Worm (Caenorhabditis elegans) whole organism, L1 larva: ENCODE results near the gene tac-1.

Experiments used
- C34B4.2 ChIP-seq: sonication (generic microtip); optimal IDR thresholded peaks from 2 replicates; lab custom pipeline; 2017; ENCODE audit warnings: mild to moderate bottlenecking, missing genetic modification characterization, missing compliant biosample characterization
- Y116A8C.19 ChIP-seq: sonication (generic microtip); optimal IDR thresholded peaks from 2 replicates; lab custom pipeline; 2016; ENCODE audit warnings: missing compliant biosample characterization, missing genetic modification characterization, borderline replicate concordance
- aly-2 ChIP-seq: fragments of 150-350 bp; optimal IDR thresholded peaks from 2 replicates; lab custom pipeline; 2014; ENCODE audit warnings: missing biosample characterization, missing genetic modification characterization
- ama-1 ChIP-seq: fragments of 150-350 bp; optimal IDR thresholded peaks from 2 replicates; lab custom pipeline; 2014
- blmp-1 ChIP-seq: fragments of 150-350 bp; optimal IDR thresholded peaks from 2 replicates; lab custom pipeline; 2014; ENCODE audit warnings: missing biosample characterization, missing genetic modification characterization
- ceh-8 ChIP-seq: fragments of 200-800 bp; sonication (Bioruptor generic); optimal IDR thresholded peaks from 2 replicates; lab custom pipeline; 2018; ENCODE audit warnings: mild to moderate bottlenecking, missing genetic modification characterization, moderate library complexity, missing compliant biosample characterization
- ceh-82 ChIP-seq, 3 experiments: fragments of 150-350 bp in 1 of 3; sonication (generic microtip) in 2 of 3; optimal IDR thresholded peaks; 2 replicates each; lab custom pipeline; 2014 to 2017; ENCODE audit warnings: missing biosample characterization in 3 of 3, missing genetic modification characterization in 3 of 3
- ces-1 ChIP-seq: fragments of 150-350 bp; optimal IDR thresholded peaks from 2 replicates; lab custom pipeline; 2014; ENCODE audit warnings: missing biosample characterization, missing genetic modification reagents, missing genetic modification characterization
- efl-1 ChIP-seq, 4 experiments: fragments of 150-350 bp; optimal IDR thresholded peaks in 3 of 4; peaks in 1 of 4; 1 replicate in 1 of 4; 2 replicates in 3 of 4; lab custom pipeline; 2014; ENCODE audit warnings: missing biosample characterization in 2 of 4, missing genetic modification characterization in 2 of 4, missing genetic modification reagents in 2 of 4
- egl-27 ChIP-seq, 2 experiments: fragments of 150-350 bp in 1 of 2; sonication (generic microtip); optimal IDR thresholded peaks; 3 replicates each; lab custom pipeline; 2017 to 2018; ENCODE audit warnings: missing biosample characterization in 2 of 2, missing genetic modification characterization in 2 of 2, missing genetic modification reagents in 2 of 2
- elt-2 ChIP-seq: sonication (generic microtip); optimal IDR thresholded peaks from 2 replicates; lab custom pipeline; 2016; ENCODE audit warnings: missing genetic modification characterization, mild to moderate bottlenecking, inconsistent platforms, missing compliant biosample characterization, missing genetic modification reagents
- ets-5 ChIP-seq: fragments of 200-800 bp; sonication (Bioruptor generic); IDR thresholded peaks from 2 replicates; pipeline ENCODE4 v1.3.6; 2022; ENCODE audit warnings: missing genetic modification characterization, missing compliant biosample characterization
- fkh-10 ChIP-seq: sonication (generic microtip); optimal IDR thresholded peaks from 2 replicates; lab custom pipeline; 2017; ENCODE audit warnings: missing biosample characterization, missing genetic modification reagents, missing genetic modification characterization
- fkh-4 ChIP-seq: sonication (generic microtip); optimal IDR thresholded peaks from 2 replicates; lab custom pipeline; 2016; ENCODE audit warnings: missing compliant biosample characterization, missing genetic modification characterization, borderline replicate concordance
- fkh-8 ChIP-seq: sonication (generic microtip); optimal IDR thresholded peaks from 2 replicates; lab custom pipeline; 2016; ENCODE audit warnings: mild to moderate bottlenecking, missing genetic modification characterization, missing compliant biosample characterization
- fos-1 ChIP-seq: fragments of 150-350 bp; optimal IDR thresholded peaks from 2 replicates; lab custom pipeline; 2014; ENCODE audit warnings: missing biosample characterization, missing genetic modification characterization
- hlh-17 ChIP-seq: fragments of 200-800 bp; sonication (Bioruptor generic); optimal IDR thresholded peaks from 2 replicates; lab custom pipeline; 2018; ENCODE audit warnings: missing genetic modification characterization, mild to moderate bottlenecking, missing compliant biosample characterization, moderate library complexity, borderline replicate concordance
- hlh-4 ChIP-seq: sonication (generic microtip); optimal IDR thresholded peaks from 2 replicates; lab custom pipeline; 2016; ENCODE audit warnings: mild to moderate bottlenecking, missing genetic modification characterization, missing compliant biosample characterization
- isw-1 ChIP-seq: fragments of 200-800 bp; sonication (Bioruptor generic); IDR thresholded peaks from 2 replicates; pipeline ENCODE4 v1.3.6; 2022; ENCODE audit warnings: missing genetic modification characterization, missing compliant biosample characterization
- lin-13 ChIP-seq: fragments of 150-350 bp; optimal IDR thresholded peaks from 2 replicates; lab custom pipeline; 2014; ENCODE audit warnings: missing biosample characterization, missing genetic modification reagents, missing genetic modification characterization
- lin-14 ChIP-seq: fragments of 200-800 bp; sonication (Bioruptor generic); optimal IDR thresholded peaks from 2 replicates; lab custom pipeline; 2018; ENCODE audit warnings: mild to moderate bottlenecking, missing genetic modification characterization, moderate library complexity, missing compliant biosample characterization
- lin-39 ChIP-seq: fragments of 150-350 bp; optimal IDR thresholded peaks from 2 replicates; lab custom pipeline; 2014; ENCODE audit warnings: missing biosample characterization, missing genetic modification reagents, missing genetic modification characterization
- lir-3 ChIP-seq: sonication (generic microtip); optimal IDR thresholded peaks from 2 replicates; lab custom pipeline; 2016; ENCODE audit warnings: mild to moderate bottlenecking, missing genetic modification characterization, moderate library complexity, missing compliant biosample characterization; ENCODE audit not compliant: poor library complexity
- lsy-2 ChIP-seq, 2 experiments: fragments of 150-350 bp; optimal IDR thresholded peaks; 2 replicates each; lab custom pipeline; 2014; ENCODE audit warnings: missing biosample characterization in 2 of 2, missing genetic modification characterization in 2 of 2
- mab-9 ChIP-seq: fragments of 200-800 bp; sonication (Bioruptor generic); IDR thresholded peaks from 2 replicates; pipeline ENCODE4 v1.3.6; 2022; ENCODE audit warnings: missing genetic modification reagents, missing genetic modification characterization, missing compliant biosample characterization
- mep-1 ChIP-seq: fragments of 150-350 bp; optimal IDR thresholded peaks from 2 replicates; lab custom pipeline; 2014; ENCODE audit warnings: missing biosample characterization, missing genetic modification characterization
- nhr-11 ChIP-seq: fragments of 150-350 bp; optimal IDR thresholded peaks from 2 replicates; lab custom pipeline; 2014; ENCODE audit warnings: missing biosample characterization, missing genetic modification characterization
- nhr-12 ChIP-seq: sonication (generic microtip); optimal IDR thresholded peaks from 2 replicates; lab custom pipeline; 2017; ENCODE audit warnings: missing biosample characterization, missing genetic modification characterization
- nhr-19 ChIP-seq: fragments of 200-800 bp; sonication (Bioruptor generic); conservative IDR thresholded peaks from 2 replicates; pipeline ENCODE4 v1.3.6; 2022; ENCODE audit warnings: missing genetic modification characterization, missing compliant biosample characterization
- nhr-20 ChIP-seq: sonication (generic microtip); optimal IDR thresholded peaks from 2 replicates; lab custom pipeline; 2016; ENCODE audit warnings: mild to moderate bottlenecking, missing genetic modification characterization, missing compliant biosample characterization
- nhr-28 ChIP-seq: fragments of 150-350 bp; optimal IDR thresholded peaks from 2 replicates; lab custom pipeline; 2014; ENCODE audit warnings: missing biosample characterization, missing genetic modification characterization
- nhr-71 ChIP-seq: sonication (generic microtip); optimal IDR thresholded peaks from 2 replicates; lab custom pipeline; 2016; ENCODE audit warnings: mild to moderate bottlenecking, missing genetic modification characterization, moderate library complexity, missing compliant biosample characterization
- nhr-76 ChIP-seq: sonication (generic microtip); optimal IDR thresholded peaks from 2 replicates; lab custom pipeline; 2017; ENCODE audit warnings: missing biosample characterization, missing genetic modification characterization
- nhr-85 ChIP-seq: sonication (generic microtip); peaks from one replicate; lab custom pipeline; 2016; ENCODE audit warnings: missing genetic modification characterization, inconsistent platforms, missing compliant biosample characterization
- nhr-90 ChIP-seq: sonication (generic microtip); optimal IDR thresholded peaks from 2 replicates; lab custom pipeline; 2016; ENCODE audit warnings: mild to moderate bottlenecking, missing genetic modification characterization, missing compliant biosample characterization; ENCODE audit not compliant: poor library complexity
- pag-3 ChIP-seq: sonication (generic microtip); optimal IDR thresholded peaks from 2 replicates; lab custom pipeline; 2017; ENCODE audit warnings: missing genetic modification characterization, mild to moderate bottlenecking, missing compliant biosample characterization, antibody characterized with exemption, borderline replicate concordance; ENCODE audit not compliant: insufficient read depth
- pax-3 ChIP-seq: fragments of 200-800 bp; sonication (Bioruptor generic); optimal IDR thresholded peaks from 2 replicates; lab custom pipeline; 2018; ENCODE audit warnings: mild to moderate bottlenecking, missing genetic modification characterization, moderate library complexity, missing compliant biosample characterization
- pqm-1 ChIP-seq: sonication (generic microtip); optimal IDR thresholded peaks from 3 replicates; lab custom pipeline; 2017; ENCODE audit warnings: missing biosample characterization, missing genetic modification characterization
- snpc-4 ChIP-seq: fragments of 150-350 bp; optimal IDR thresholded peaks from 2 replicates; lab custom pipeline; 2014; ENCODE audit warnings: missing biosample characterization, missing genetic modification characterization
- snu-23 ChIP-seq: sonication (generic microtip); optimal IDR thresholded peaks from 2 replicates; lab custom pipeline; 2016; ENCODE audit warnings: missing genetic modification characterization, missing compliant biosample characterization
- sox-4 ChIP-seq: sonication (generic microtip); optimal IDR thresholded peaks from 2 replicates; lab custom pipeline; 2016; ENCODE audit warnings: missing genetic modification characterization, missing compliant biosample characterization
- sptf-1 ChIP-seq: fragments of 150-350 bp; optimal IDR thresholded peaks from 2 replicates; lab custom pipeline; 2014; ENCODE audit warnings: missing biosample characterization, missing genetic modification characterization
- sup-37 ChIP-seq: fragments of 200-800 bp; sonication (Bioruptor generic); optimal IDR thresholded peaks from 2 replicates; lab custom pipeline; 2018; ENCODE audit warnings: mild to moderate bottlenecking, missing genetic modification characterization, missing compliant biosample characterization
- swsn-7 ChIP-seq: sonication (generic microtip); optimal IDR thresholded peaks from 2 replicates; lab custom pipeline; 2016; ENCODE audit warnings: missing genetic modification characterization, missing compliant biosample characterization
- tlp-1 ChIP-seq: fragments of 150-350 bp; optimal IDR thresholded peaks from 2 replicates; lab custom pipeline; 2014; ENCODE audit warnings: missing biosample characterization, missing genetic modification characterization
- unc-130 ChIP-seq: fragments of 150-350 bp; optimal IDR thresholded peaks from 2 replicates; lab custom pipeline; 2017; ENCODE audit warnings: missing biosample characterization, missing genetic modification characterization, inconsistent platforms
- unc-62 ChIP-seq: fragments of 150-350 bp; optimal IDR thresholded peaks from 2 replicates; lab custom pipeline; 2014; ENCODE audit warnings: missing biosample characterization, missing genetic modification reagents, missing genetic modification characterization
- unc-98 ChIP-seq: fragments of 200-800 bp; sonication (Bioruptor generic); IDR thresholded peaks from 2 replicates; pipeline ENCODE4 v1.3.6; 2022; ENCODE audit warnings: missing genetic modification characterization, missing compliant biosample characterization
- vab-15 ChIP-seq: sonication (generic microtip); optimal IDR thresholded peaks from 2 replicates; lab custom pipeline; 2017; ENCODE audit warnings: missing genotype, mild to moderate bottlenecking, missing genetic modification characterization, missing compliant biosample characterization
- xbp-1 ChIP-seq: sonication (generic microtip); optimal IDR thresholded peaks from 2 replicates; lab custom pipeline; 2016; ENCODE audit warnings: missing genetic modification characterization, missing compliant biosample characterization
- zag-1 ChIP-seq: fragments of 150-350 bp; optimal IDR thresholded peaks from 2 replicates; lab custom pipeline; 2014; ENCODE audit warnings: missing biosample characterization, missing genetic modification characterization
- ztf-11 ChIP-seq, 2 experiments: sonication (generic microtip); optimal IDR thresholded peaks; 2 replicates each; lab custom pipeline; 2016 to 2017; ENCODE audit warnings: missing genetic modification characterization in 2 of 2, missing biosample characterization in 1 of 2, missing compliant biosample characterization in 1 of 2
- ztf-4 ChIP-seq: fragments of 150-350 bp; optimal IDR thresholded peaks from 2 replicates; lab custom pipeline; 2014; ENCODE audit warnings: missing biosample characterization, missing genetic modification characterization

The tac-1 gene

DNA sequence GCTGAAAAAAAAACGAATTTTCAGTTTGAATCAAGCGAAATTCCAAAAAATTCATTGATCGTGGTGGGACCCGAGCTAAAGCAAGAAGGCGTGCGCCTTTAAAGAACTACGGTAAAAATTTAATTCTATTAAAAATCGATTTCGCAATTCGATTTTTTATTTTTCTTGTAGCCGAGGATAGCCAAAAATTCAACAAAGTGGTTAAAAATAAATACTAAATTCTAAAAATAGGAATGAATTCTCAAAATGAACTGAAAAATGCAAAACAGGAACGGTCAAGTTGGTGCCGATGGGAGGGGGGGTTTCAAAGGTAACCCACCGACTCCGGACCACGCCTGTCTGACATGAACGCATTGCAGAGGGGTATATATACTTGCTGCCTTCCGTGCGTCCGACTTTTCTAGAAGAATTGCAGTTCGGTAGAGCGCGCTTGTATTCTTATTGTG lies 47.4 kb upstream of the tac-1 start (continued):
- no peak for TF ChIP-seq zag-1 (tag; lab: Kevin White, UChicago)
- TF ChIP-seq nhr-76 (tag; lab: Kevin White, UChicago): no peak
- TF ChIP-seq aly-2: no peak
- TF ChIP-seq nhr-71: peak; percentile 63
- TF ChIP-seq snpc-4: peak; percentile 96
- peak; percentile 53 for TF ChIP-seq nhr-19 (GFP tag; lab: Robert Waterston, UW)
- no peak for TF ChIP-seq tlp-1
- TF ChIP-seq mep-1: no peak
- TF ChIP-seq swsn-7 (tag; lab: Kevin White, UChicago): peak; percentile 58
- TF ChIP-seq fkh-4 (tag; lab: Kevin White, UChicago): no peak
- no peak for TF ChIP-seq nhr-12 (tag; lab: Kevin White, UChicago)
- TF ChIP-seq sup-37 (GFP tag; lab: Kevin White, UChicago): no peak
- peak; percentile 45 for TF ChIP-seq nhr-20 (tag; lab: Kevin White, UChicago)
- no peak for TF ChIP-seq nhr-11 (tag; lab: Kevin White, UChicago)
- no peak for TF ChIP-seq nhr-85 (tag; lab: Kevin White, UChicago)
- no peak for TF ChIP-seq C34B4.2 (tag; lab: Kevin White, UChicago)
- TF ChIP-seq unc-98 (GFP tag; lab: Robert Waterston, UW): no peak
- no peak for TF ChIP-seq pqm-1 (tag; lab: Kevin White, UChicago)
- TF ChIP-seq fkh-10: no peak
- TF ChIP-seq isw-1: peak; percentile 5; the same call in 1 of the 2 replicates
- TF ChIP-seq ztf-4 (tag; lab: Kevin White, UChicago): no peak
- TF ChIP-seq ztf-11 (tag; optimal IDR thresholded peaks at IDR 0.05; lab: Kevin White, UChicago): no peak
- no peak for TF ChIP-seq lin-39 (tag; lab: Kevin White, UChicago)
- no peak for TF ChIP-seq fos-1 (tag; lab: Kevin White, UChicago)
- TF ChIP-seq xbp-1 (tag; lab: Kevin White, UChicago): peak; percentile 34
- TF ChIP-seq sptf-1 (tag; lab: Kevin White, UChicago): no peak
- peak; percentile 22 to 50 for TF ChIP-seq lsy-2 (tag; optimal IDR thresholded peaks at IDR 0.05; lab: Kevin White, UChicago)
- no peak for TF ChIP-seq vab-15 (tag; lab: Kevin White, UChicago)
- no peak for TF ChIP-seq hlh-17 (GFP tag; lab: Kevin White, UChicago)
- no peak for TF ChIP-seq ama-1 (lab: Kevin White, UChicago)
- peak; percentile 23 for TF ChIP-seq nhr-90 (tag; lab: Kevin White, UChicago)
- no peak for TF ChIP-seq ets-5 (GFP tag; lab: Robert Waterston, UW)
- no peak for TF ChIP-seq mab-9 (GFP tag; lab: Robert Waterston, UW)
- peak; percentile 34 for TF ChIP-seq lin-14 (GFP tag; lab: Kevin White, UChicago)
- no peak for TF ChIP-seq pax-3 (tag; lab: Kevin White, UChicago)
- TF ChIP-seq snu-23 (GFP tag; lab: Kevin White, UChicago): peak; percentile 50
- TF ChIP-seq unc-130: peak; percentile 12
- TF ChIP-seq ceh-82 (tag; optimal IDR thresholded peaks at IDR 0.05; lab: Kevin White, UChicago): peak in 1 of 3 experiments; percentile 8
- TF ChIP-seq elt-2 (tag; lab: Kevin White, UChicago): no peak
- no peak for TF ChIP-seq lir-3 (tag; lab: Kevin White, UChicago)
- TF ChIP-seq sox-4 (tag; lab: Kevin White, UChicago): no peak
- no peak for TF ChIP-seq ceh-8
- TF ChIP-seq fkh-8 (tag; lab: Kevin White, UChicago): peak; percentile 44
- peak; percentile 14 to 45 for TF ChIP-seq efl-1 (optimal IDR thresholded peaks at IDR 0.05; lab: Kevin White, UChicago)
- TF ChIP-seq efl-1 (GFP tag; optimal IDR thresholded peaks at IDR 0.05 in 1 of 2; lab: Kevin White, UChicago): peak; percentile 22 to 94
- no peak for TF ChIP-seq egl-27 (tag; optimal IDR thresholded peaks at IDR 0.05; lab: Kevin White, UChicago)
- TF ChIP-seq nhr-28 (tag; lab: Kevin White, UChicago): no peak
- TF ChIP-seq Y116A8C.19 (tag; lab: Kevin White, UChicago): no peak
- no peak for TF ChIP-seq blmp-1 (tag; lab: Kevin White, UChicago)
- no peak for TF ChIP-seq lin-13 (GFP tag; lab: Kevin White, UChicago)
- TF ChIP-seq hlh-4 (tag; lab: Kevin White, UChicago): no peak
- TF ChIP-seq pag-3 (tag; lab: Kevin White, UChicago): no peak
- no peak for TF ChIP-seq unc-62
- TF ChIP-seq ces-1 (GFP tag; lab: Kevin White, UChicago): no peak
